Worm (Caenorhabditis elegans): ENCODE data around the gene srx-88.

DNA sequence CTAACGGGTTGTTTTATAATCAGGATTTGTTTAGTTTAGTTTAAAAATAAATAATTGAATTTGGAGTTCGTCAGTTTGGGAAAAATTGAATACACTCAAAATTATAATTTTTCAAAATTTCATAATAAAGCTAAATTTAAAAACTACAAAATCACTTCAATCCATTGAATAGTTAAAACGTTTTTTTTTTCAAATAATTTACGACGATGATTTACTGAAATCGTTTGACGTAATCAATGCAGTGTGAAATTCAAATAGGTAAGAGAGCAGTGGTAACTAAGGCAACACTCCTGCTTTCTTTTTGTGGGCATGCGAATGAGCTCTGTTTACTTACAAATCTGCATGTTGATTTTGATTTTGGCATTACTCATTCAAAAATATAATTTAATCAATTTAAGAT, 38.1 kb upstream of the srx-88 start, which contains the start of gene F38B7.10:
- no peak for TF ChIP-seq flt-1 (GFP tag; IDR thresholded peaks at IDR 0.05)
- no peak for TF ChIP-seq med-1 (GFP tag; optimal IDR thresholded peaks at IDR 0.05; ENCODE audit: insufficient read depth)
- no peak for TF ChIP-seq cog-1 (tag; optimal IDR thresholded peaks at IDR 0.05)
- TF ChIP-seq T22C8.4 (GFP tag; IDR thresholded peaks at IDR 0.05), result no peak
- TF ChIP-seq ztf-29 (GFP tag; IDR thresholded peaks at IDR 0.05), result no peak
- no peak for TF ChIP-seq ref-1 (GFP tag; conservative IDR thresholded peaks at IDR 0.05)
- no peak for TF ChIP-seq ztf-23 (GFP tag; IDR thresholded peaks at IDR 0.05)

All from whole organism, midembryonic.